Fruit fly (Drosophila melanogaster) whole organism, embryonic: Measurements from ENCODE around the gene CG1233.

Experiments
- Adf1 ChIP-seq: fragments of 200-800 bp; sonication (Bioruptor generic); IDR thresholded peaks from 2 replicates; pipeline ENCODE4 v1.3.6; 2022; ENCODE audit warnings: missing biosample characterization, missing genetic modification characterization
- Aef1 ChIP-seq: fragments of 200-800 bp; sonication (Bioruptor generic); IDR thresholded peaks from 3 replicates; pipeline ENCODE4 v1.3.6; 2022; ENCODE audit warnings: missing biosample characterization, missing genetic modification characterization
- Bgb ChIP-seq: fragments of 200-800 bp; sonication (Bioruptor generic); IDR thresholded peaks from 2 replicates; pipeline ENCODE4 v1.3.6; 2022; ENCODE audit warnings: missing biosample characterization, missing genetic modification characterization; ENCODE audit not compliant: partially characterized antibody
- CG10267 ChIP-seq: fragments of 200-800 bp; sonication (Bioruptor generic); optimal IDR thresholded peaks from 2 replicates; lab custom pipeline; 2018; ENCODE audit warnings: missing biosample characterization, mild to moderate bottlenecking, missing genetic modification characterization, moderate library complexity
- CG11696 ChIP-seq: fragments of 200-800 bp; sonication (Bioruptor generic); IDR thresholded peaks from 2 replicates; pipeline ENCODE4 v1.3.6; 2022; ENCODE audit warnings: missing biosample characterization, missing genetic modification characterization
- CG12769 ChIP-seq: fragments of 200-800 bp; sonication (Bioruptor generic); optimal IDR thresholded peaks from 2 replicates; lab custom pipeline; 2019; ENCODE audit warnings: missing biosample characterization, mild to moderate bottlenecking, missing genetic modification characterization, moderate library complexity
- CG15479 ChIP-seq: fragments of 200-800 bp; sonication (Bioruptor generic); optimal IDR thresholded peaks from 3 replicates; lab custom pipeline; 2019; ENCODE audit warnings: missing biosample characterization, mild to moderate bottlenecking, missing genetic modification characterization, moderate library complexity
- CG17359 ChIP-seq: fragments of 200-800 bp; sonication (Bioruptor generic); optimal IDR thresholded peaks from 3 replicates; lab custom pipeline; 2018; ENCODE audit warnings: missing biosample characterization, mild to moderate bottlenecking, missing genetic modification characterization, moderate library complexity
- CG18011 ChIP-seq: fragments of 200-800 bp; sonication (Bioruptor generic); optimal IDR thresholded peaks from 2 replicates; lab custom pipeline; 2017; ENCODE audit warnings: missing biosample characterization, missing genetic modification characterization, mild to moderate bottlenecking, moderate library complexity, missing genotype
- CG31224 ChIP-seq: fragments of 200-800 bp; sonication (Bioruptor generic); IDR thresholded peaks from 2 replicates; pipeline ENCODE4 v1.3.6; 2022; ENCODE audit warnings: missing biosample characterization, missing genetic modification characterization
- CG33213 ChIP-seq: fragments of 200-800 bp; sonication (Bioruptor generic); optimal IDR thresholded peaks from 3 replicates; lab custom pipeline; 2016; ENCODE audit warnings: missing biosample characterization, missing genetic modification characterization
- CG7786 ChIP-seq: fragments of 200-800 bp; sonication (Bioruptor generic); optimal IDR thresholded peaks from 2 replicates; lab custom pipeline; 2016; ENCODE audit warnings: missing biosample characterization, missing genetic modification characterization
- CG9437 ChIP-seq: fragments of 200-800 bp; sonication (Bioruptor generic); optimal IDR thresholded peaks from 2 replicates; lab custom pipeline; 2018; ENCODE audit warnings: missing biosample characterization, mild to moderate bottlenecking, missing genetic modification characterization
- Camta ChIP-seq: fragments of 200-800 bp; sonication (Bioruptor generic); optimal IDR thresholded peaks from 2 replicates; lab custom pipeline; 2016; ENCODE audit warnings: missing biosample characterization, missing genetic modification characterization
- Chrac-16 ChIP-seq: fragments of 200-800 bp; sonication (Bioruptor generic); optimal IDR thresholded peaks from 3 replicates; lab custom pipeline; 2016; ENCODE audit warnings: missing biosample characterization, missing genetic modification characterization
- Dip2 ChIP-seq: fragments of 200-800 bp; sonication (Bioruptor generic); IDR thresholded peaks from 2 replicates; pipeline ENCODE4 v1.3.6; 2022; ENCODE audit warnings: missing biosample characterization, missing genetic modification characterization
- Dip3 ChIP-seq: fragments of 200-800 bp; sonication (Bioruptor generic); optimal IDR thresholded peaks from 3 replicates; lab custom pipeline; 2016; ENCODE audit warnings: missing biosample characterization, missing genetic modification characterization
- Dll ChIP-seq: fragments of 200-800 bp; sonication (Bioruptor generic); IDR thresholded peaks from 4 replicates; pipeline ENCODE4 v1.3.6; 2022; ENCODE audit warnings: missing biosample characterization, missing genetic modification characterization; ENCODE audit not compliant: partially characterized antibody
- Doc3 ChIP-seq: fragments of 200-800 bp; sonication (Bioruptor generic); IDR thresholded peaks from 3 replicates; pipeline ENCODE4 v1.3.6; 2022; ENCODE audit warnings: missing biosample characterization, missing genetic modification characterization; ENCODE audit not compliant: partially characterized antibody
- Ets65A ChIP-seq: fragments of 200-800 bp; sonication (Bioruptor generic); peaks from one replicate; lab custom pipeline; 2016; ENCODE audit warnings: missing biosample characterization, missing genetic modification characterization
- HLH4C ChIP-seq: fragments of 200-800 bp; sonication (Bioruptor generic); IDR thresholded peaks from 3 replicates; pipeline ENCODE4 v1.3.6; 2022; ENCODE audit warnings: missing biosample characterization, missing genetic modification characterization; ENCODE audit not compliant: partially characterized antibody
- Hmx ChIP-seq: fragments of 200-800 bp; sonication (Bioruptor generic); optimal IDR thresholded peaks from 2 replicates; lab custom pipeline; 2016; ENCODE audit warnings: missing biosample characterization, missing genetic modification characterization
- Jarid2 ChIP-seq: fragments of 200-800 bp; sonication (Bioruptor generic); optimal IDR thresholded peaks from 3 replicates; lab custom pipeline; 2017; ENCODE audit warnings: mild to moderate bottlenecking, missing biosample characterization, missing genetic modification reagents, missing genetic modification characterization
- Mad ChIP-seq: fragments of 200-800 bp; sonication (Bioruptor generic); optimal IDR thresholded peaks from 2 replicates; lab custom pipeline; 2016; ENCODE audit warnings: missing biosample characterization, missing genetic modification characterization
- Nf-YC ChIP-seq: fragments of 200-800 bp; optimal IDR thresholded peaks from 3 replicates; lab custom pipeline; 2019; ENCODE audit warnings: missing biosample characterization, mild to moderate bottlenecking, missing genetic modification characterization, moderate library complexity
- Pdp1 ChIP-seq, 2 experiments: fragments of 200-800 bp; sonication (Bioruptor generic); optimal IDR thresholded peaks; 3 replicates each; lab custom pipeline; 2016; ENCODE audit warnings: missing biosample characterization in 2 of 2, missing genetic modification characterization in 2 of 2, mild to moderate bottlenecking in 1 of 2, moderate library complexity in 1 of 2
- ac ChIP-seq: fragments of 200-800 bp; sonication (Bioruptor generic); optimal IDR thresholded peaks from 3 replicates; lab custom pipeline; 2017; ENCODE audit warnings: missing biosample characterization, mild to moderate bottlenecking, missing genetic modification characterization
- al ChIP-seq: fragments of 200-800 bp; sonication (Bioruptor generic); IDR thresholded peaks from 2 replicates; pipeline ENCODE4 v1.3.6; 2022; ENCODE audit warnings: missing biosample characterization, missing genetic modification characterization
- cas ChIP-seq: fragments of 200-800 bp; sonication (Bioruptor generic); IDR thresholded peaks from 2 replicates; pipeline ENCODE4 v1.3.6; 2022; ENCODE audit warnings: missing biosample characterization, missing genetic modification characterization
- cg ChIP-seq: fragments of 200-800 bp; sonication (Bioruptor generic); optimal IDR thresholded peaks from 3 replicates; lab custom pipeline; 2019; ENCODE audit warnings: missing biosample characterization, mild to moderate bottlenecking, missing genetic modification characterization, moderate library complexity
- chif ChIP-seq, 2 experiments: fragments of 200-800 bp; sonication (Bioruptor generic); optimal IDR thresholded peaks; 3 replicates each; lab custom pipeline; 2016; ENCODE audit warnings: missing biosample characterization in 2 of 2, missing genetic modification characterization in 2 of 2
- corto ChIP-seq: fragments of 200-800 bp; sonication (Bioruptor generic); optimal IDR thresholded peaks from 2 replicates; lab custom pipeline; 2016; ENCODE audit warnings: missing biosample characterization, mild to moderate bottlenecking, missing genetic modification characterization, moderate library complexity
- crc ChIP-seq: fragments of 200-800 bp; sonication (Bioruptor generic); optimal IDR thresholded peaks from 2 replicates; lab custom pipeline; 2016; ENCODE audit warnings: missing biosample characterization, missing genetic modification characterization
- crol ChIP-seq: fragments of 200-800 bp; sonication (Bioruptor generic); IDR thresholded peaks from 2 replicates; pipeline ENCODE4 v1.3.6; 2022; ENCODE audit warnings: missing biosample characterization, missing genetic modification characterization
- dm ChIP-seq: fragments of 200-800 bp; sonication (Bioruptor generic); optimal IDR thresholded peaks from 3 replicates; lab custom pipeline; 2016; ENCODE audit warnings: missing biosample characterization, missing genetic modification characterization
- dmrt11E ChIP-seq: fragments of 200-800 bp; sonication (Bioruptor generic); optimal IDR thresholded peaks from 3 replicates; lab custom pipeline; 2018; ENCODE audit warnings: missing biosample characterization, mild to moderate bottlenecking, missing genetic modification characterization, moderate library complexity
- gcm ChIP-seq: fragments of 200-800 bp; sonication (Bioruptor generic); optimal IDR thresholded peaks from 2 replicates; lab custom pipeline; 2019; ENCODE audit warnings: missing biosample characterization, mild to moderate bottlenecking, missing genetic modification characterization, moderate library complexity
- gsb ChIP-seq: fragments of 200-800 bp; sonication (Bioruptor generic); IDR thresholded peaks from 2 replicates; pipeline ENCODE4 v1.3.6; 2022; ENCODE audit warnings: missing biosample characterization, missing genetic modification characterization
- insv ChIP-seq, 2 experiments: fragments of 200-800 bp; sonication (Bioruptor generic); optimal IDR thresholded peaks; 3 replicates each; lab custom pipeline; 2016 to 2018; ENCODE audit warnings: missing biosample characterization in 2 of 2, missing genetic modification characterization in 2 of 2
- lab ChIP-seq: fragments of 200-800 bp; sonication (Bioruptor generic); optimal IDR thresholded peaks from 3 replicates; lab custom pipeline; 2017; ENCODE audit warnings: missing biosample characterization, missing genetic modification characterization, mild to moderate bottlenecking, moderate library complexity, missing genetic modification reagents
- nerfin-1 ChIP-seq: fragments of 200-800 bp; sonication (Bioruptor generic); optimal IDR thresholded peaks from 3 replicates; lab custom pipeline; 2019; ENCODE audit warnings: missing biosample characterization, mild to moderate bottlenecking, missing genetic modification characterization, moderate library complexity
- phol ChIP-seq: fragments of 200-800 bp; sonication (Bioruptor generic); optimal IDR thresholded peaks from 3 replicates; lab custom pipeline; 2018; ENCODE audit warnings: missing biosample characterization, mild to moderate bottlenecking, missing genetic modification characterization, moderate library complexity
- ranshi ChIP-seq: fragments of 200-800 bp; sonication (Bioruptor generic); IDR thresholded peaks from 2 replicates; pipeline ENCODE4 v1.3.6; 2022; ENCODE audit warnings: missing biosample characterization, missing genetic modification characterization
- sna ChIP-seq: fragments of 200-800 bp; sonication (Bioruptor generic); IDR thresholded peaks from 2 replicates; pipeline ENCODE4 v1.3.6; 2022; ENCODE audit warnings: missing biosample characterization, missing genetic modification characterization; ENCODE audit not compliant: partially characterized antibody

CG1233 gene

dm6 chr3L:378072-378423 lies 16.8 kb downstream of the CG1233 start (continued):
- TF ChIP-seq CG11696 (GFP tag; lab: Robert Waterston, UW), result no peak
- TF ChIP-seq CG33213 (GFP tag; lab: Kevin White, UChicago), result no peak
- TF ChIP-seq ranshi (GFP tag; lab: Robert Waterston, UW), result no peak
- TF ChIP-seq CG12769 (tag; lab: Kevin White, UChicago), result peak; percentile 57
- TF ChIP-seq cas (GFP tag; lab: Robert Waterston, UW), result no peak
- TF ChIP-seq CG15479 (GFP tag; lab: Kevin White, UChicago), result peak; percentile 75
- peak; percentile 79 for TF ChIP-seq Jarid2
- peak; percentile 98 for TF ChIP-seq cg (GFP tag; lab: Kevin White, UChicago)
- TF ChIP-seq corto (GFP tag; lab: Kevin White, UChicago), result no peak
- no peak for TF ChIP-seq gcm
- no peak for TF ChIP-seq Camta (GFP tag; lab: Kevin White, UChicago)
- 0 out of 2 replicates have a peak, but pooled peaks have one; percentile 29 for TF ChIP-seq sna (GFP tag; lab: Robert Waterston, UW)
- TF ChIP-seq Adf1, result peak; percentile 84
- peak; percentile 65; the same call in 2 of the 3 replicates for TF ChIP-seq HLH4C (GFP tag; lab: Robert Waterston, UW)
- peak; percentile 8 for TF ChIP-seq dm (GFP tag; lab: Kevin White, UChicago)
- peak; percentile 42; the same call in 1 of the 2 replicates for TF ChIP-seq Bgb (GFP tag; lab: Robert Waterston, UW)
- TF ChIP-seq chif (GFP tag; optimal IDR thresholded peaks at IDR 0.05; lab: Kevin White, UChicago), result peak in 1 of 2 experiments; percentile 13
- no peak for TF ChIP-seq ac (GFP tag; lab: Kevin White, UChicago)
- TF ChIP-seq CG7786 (GFP tag; lab: Kevin White, UChicago), result no peak
- peak; percentile 100 for TF ChIP-seq Nf-YC (tag; lab: Kevin White, UChicago)
- no peak for TF ChIP-seq Mad
- TF ChIP-seq Dll, result peak; percentile 46; the same call in 1 of the 4 replicates
- peak; percentile 55 for TF ChIP-seq nerfin-1 (tag; lab: Kevin White, UChicago)
- TF ChIP-seq CG10267 (tag; lab: Kevin White, UChicago), result no peak
- TF ChIP-seq Aef1 (GFP tag; lab: Robert Waterston, UW), result peak; percentile 71
- TF ChIP-seq crc (GFP tag; lab: Kevin White, UChicago), result no peak
- TF ChIP-seq, all 482 proteins: peak for 68

- no peak for TF ChIP-seq gsb (GFP tag; lab: Robert Waterston, UW)
- no peak for TF ChIP-seq phol (tag; lab: Kevin White, UChicago)
- TF ChIP-seq Dip3 (GFP tag; lab: Kevin White, UChicago), result no peak
- TF ChIP-seq crol (GFP tag; lab: Robert Waterston, UW), result 0 out of 2 replicates have a peak, but pooled peaks have one; percentile 10
- TF ChIP-seq Chrac-16 (GFP tag; lab: Kevin White, UChicago), result no peak
- peak in 1 of 2 experiments; percentile 66 for TF ChIP-seq Pdp1 (GFP tag; optimal IDR thresholded peaks at IDR 0.05; lab: Kevin White, UChicago)
- TF ChIP-seq Ets65A (GFP tag; lab: Kevin White, UChicago), result peak; percentile 23
- TF ChIP-seq CG17359 (tag; lab: Kevin White, UChicago), result no peak
- no peak for TF ChIP-seq dmrt11E
- no peak for TF ChIP-seq Hmx (GFP tag; lab: Kevin White, UChicago)
- TF ChIP-seq CG31224 (GFP tag; lab: Robert Waterston, UW), result no peak
- TF ChIP-seq al, result no peak
- TF ChIP-seq Doc3 (GFP tag; lab: Robert Waterston, UW), result no peak
- TF ChIP-seq Dip2 (GFP tag; lab: Robert Waterston, UW), result no peak
- peak; percentile 66 for TF ChIP-seq CG9437 (GFP tag; lab: Kevin White, UChicago)
- no peak for TF ChIP-seq insv (GFP tag; optimal IDR thresholded peaks at IDR 0.05; lab: Kevin White, UChicago)
- no peak for TF ChIP-seq CG18011 (GFP tag; lab: Kevin White, UChicago)
- TF ChIP-seq lab (GFP tag; lab: Kevin White, UChicago), result no peak
Observed at dm6 chr3L:378906-379305, 17.6 kb downstream of the CG1233 start.
